Fruit fly (Drosophila melanogaster) whole organism, embryonic: Measurements from ENCODE around the gene CG3862.

Source experiments
- Antp ChIP-seq: fragments of 200-800 bp; sonication (Bioruptor generic); optimal IDR thresholded peaks from 3 replicates; lab custom pipeline; 2016; ENCODE audit warnings: missing biosample characterization, missing genetic modification characterization
- Bdp1 ChIP-seq: fragments of 200-800 bp; sonication (Bioruptor generic); optimal IDR thresholded peaks from 3 replicates; lab custom pipeline; 2016; ENCODE audit warnings: missing biosample characterization, missing genetic modification characterization
- Bteb2 ChIP-seq: fragments of 200-800 bp; sonication (Bioruptor generic); optimal IDR thresholded peaks from 2 replicates; lab custom pipeline; 2016; ENCODE audit warnings: missing biosample characterization, missing genetic modification characterization
- CG10565 ChIP-seq: fragments of 200-800 bp; sonication (Bioruptor generic); optimal IDR thresholded peaks from 3 replicates; lab custom pipeline; 2016; ENCODE audit warnings: missing biosample characterization, mild to moderate bottlenecking, missing genetic modification characterization
- CG11696 ChIP-seq: fragments of 200-800 bp; sonication (Bioruptor generic); IDR thresholded peaks from 2 replicates; pipeline ENCODE4 v1.3.6; 2022; ENCODE audit warnings: missing biosample characterization, missing genetic modification characterization
- CG12236 ChIP-seq: fragments of 200-800 bp; sonication (Bioruptor generic); optimal IDR thresholded peaks from 2 replicates; lab custom pipeline; 2016; ENCODE audit warnings: missing biosample characterization, missing genetic modification characterization
- CG12391 ChIP-seq: fragments of 200-800 bp; sonication (Bioruptor generic); optimal IDR thresholded peaks from 3 replicates; lab custom pipeline; 2018; ENCODE audit warnings: missing biosample characterization, mild to moderate bottlenecking, missing genetic modification characterization, moderate library complexity
- CG13296 ChIP-seq: fragments of 200-800 bp; sonication (Bioruptor generic); optimal IDR thresholded peaks from 3 replicates; lab custom pipeline; 2018; ENCODE audit warnings: missing biosample characterization, mild to moderate bottlenecking, missing genetic modification characterization
- CG16863 ChIP-seq: fragments of 200-800 bp; sonication (Bioruptor generic); optimal IDR thresholded peaks from 3 replicates; lab custom pipeline; 2016; ENCODE audit warnings: missing biosample characterization, missing genetic modification characterization
- CG17361 ChIP-seq: fragments of 200-800 bp; sonication (Bioruptor generic); IDR thresholded peaks from 3 replicates; pipeline ENCODE4 v1.3.6; 2022; ENCODE audit warnings: missing biosample characterization, missing genetic modification characterization
- CG17568 ChIP-seq: fragments of 200-800 bp; sonication (Bioruptor generic); optimal IDR thresholded peaks from 2 replicates; lab custom pipeline; 2018; ENCODE audit warnings: missing biosample characterization, mild to moderate bottlenecking, missing genetic modification characterization, moderate library complexity
- CG17912 ChIP-seq: fragments of 200-800 bp; sonication (Bioruptor generic); optimal IDR thresholded peaks from 2 replicates; lab custom pipeline; 2018; ENCODE audit warnings: missing biosample characterization, mild to moderate bottlenecking, missing genetic modification characterization
- CG2889 ChIP-seq: fragments of 200-800 bp; sonication (Bioruptor generic); IDR thresholded peaks from 3 replicates; pipeline ENCODE4 v1.3.6; 2022; ENCODE audit warnings: missing biosample characterization, missing genetic modification characterization
- CG3281 ChIP-seq: fragments of 200-800 bp; sonication (Bioruptor generic); optimal IDR thresholded peaks from 3 replicates; lab custom pipeline; 2017; ENCODE audit warnings: missing biosample characterization, mild to moderate bottlenecking, missing genetic modification characterization
- CG7556 ChIP-seq: fragments of 200-800 bp; sonication (Bioruptor generic); optimal IDR thresholded peaks from 2 replicates; lab custom pipeline; 2017; ENCODE audit warnings: missing biosample characterization, mild to moderate bottlenecking, missing genetic modification characterization
- CG7745 ChIP-seq: fragments of 200-800 bp; sonication (Bioruptor generic); optimal IDR thresholded peaks from 2 replicates; lab custom pipeline; 2018; ENCODE audit warnings: missing biosample characterization, mild to moderate bottlenecking, missing genetic modification characterization, moderate library complexity
- CkIIα-i1 ChIP-seq: fragments of 200-800 bp; sonication (Bioruptor generic); IDR thresholded peaks from 2 replicates; pipeline ENCODE4 v1.3.6; 2022; ENCODE audit warnings: missing biosample characterization, missing genetic modification characterization
- Dbx ChIP-seq: fragments of 200-800 bp; sonication (Bioruptor generic); IDR thresholded peaks from 3 replicates; pipeline ENCODE4 v1.3.6; 2022; ENCODE audit warnings: missing biosample characterization, missing genetic modification characterization
- ERR ChIP-seq: fragments of 200-800 bp; sonication (Bioruptor generic); optimal IDR thresholded peaks from 2 replicates; lab custom pipeline; 2016; ENCODE audit warnings: missing biosample characterization, missing genetic modification characterization
- Eip74EF ChIP-seq, 2 experiments: fragments of 200-800 bp in 1 of 2; fragments of >200 bp in 1 of 2; sonication (Bioruptor generic) in 1 of 2; optimal IDR thresholded peaks; 2 replicates each; lab custom pipeline; 2017 to 2019; ENCODE audit warnings: missing biosample characterization in 2 of 2, missing genetic modification characterization in 2 of 2, mild to moderate bottlenecking in 1 of 2, moderate library complexity in 1 of 2
- H2.0 ChIP-seq: fragments of 200-800 bp; sonication (Bioruptor generic); IDR thresholded peaks from 2 replicates; pipeline ENCODE4 v1.3.6; 2022; ENCODE audit warnings: missing biosample characterization, missing genetic modification characterization
- Hey ChIP-seq: fragments of 200-800 bp; sonication (Bioruptor generic); optimal IDR thresholded peaks from 3 replicates; lab custom pipeline; 2018; ENCODE audit warnings: missing biosample characterization, mild to moderate bottlenecking, missing genetic modification characterization
- Jarid2 ChIP-seq: fragments of 200-800 bp; sonication (Bioruptor generic); optimal IDR thresholded peaks from 3 replicates; lab custom pipeline; 2017; ENCODE audit warnings: mild to moderate bottlenecking, missing biosample characterization, missing genetic modification reagents, missing genetic modification characterization
- Mad ChIP-seq: fragments of 200-800 bp; sonication (Bioruptor generic); optimal IDR thresholded peaks from 2 replicates; lab custom pipeline; 2016; ENCODE audit warnings: missing biosample characterization, missing genetic modification characterization
- Max ChIP-seq: fragments of 200-800 bp; sonication (Bioruptor generic); optimal IDR thresholded peaks from 2 replicates; lab custom pipeline; 2016; ENCODE audit warnings: missing biosample characterization, mild to moderate bottlenecking, missing genetic modification characterization
- NC2α ChIP-seq: fragments of 200-800 bp; sonication (Bioruptor generic); optimal IDR thresholded peaks from 2 replicates; lab custom pipeline; 2016; ENCODE audit warnings: missing biosample characterization, missing genetic modification characterization
- NFAT ChIP-seq: fragments of 200-800 bp; sonication (Bioruptor generic); IDR thresholded peaks from 2 replicates; pipeline ENCODE4 v1.3.6; 2022; ENCODE audit warnings: missing biosample characterization, missing genetic modification characterization
- Sry-β ChIP-seq: fragments of 200-800 bp; sonication (Bioruptor generic); optimal IDR thresholded peaks from 2 replicates; lab custom pipeline; 2018; ENCODE audit warnings: missing biosample characterization, mild to moderate bottlenecking, missing genetic modification characterization, moderate library complexity
- Xrp1 ChIP-seq: fragments of 200-800 bp; sonication (Bioruptor generic); IDR thresholded peaks from 2 replicates; pipeline ENCODE4 v1.3.6; 2022; ENCODE audit warnings: missing biosample characterization, missing genetic modification characterization
- al ChIP-seq: fragments of 200-800 bp; sonication (Bioruptor generic); IDR thresholded peaks from 2 replicates; pipeline ENCODE4 v1.3.6; 2022; ENCODE audit warnings: missing biosample characterization, missing genetic modification characterization
- ara ChIP-seq: fragments of 200-800 bp; sonication (Bioruptor generic); IDR thresholded peaks from 2 replicates; pipeline ENCODE4 v1.3.6; 2022; ENCODE audit warnings: missing biosample characterization, missing genetic modification characterization
- cato ChIP-seq: fragments of 200-800 bp; sonication (Bioruptor generic); optimal IDR thresholded peaks from 2 replicates; lab custom pipeline; 2016; ENCODE audit warnings: missing biosample characterization, missing genetic modification characterization, borderline replicate concordance
- chm ChIP-seq: fragments of 200-800 bp; sonication (Bioruptor generic); IDR thresholded peaks from 2 replicates; pipeline ENCODE4 v1.3.6; 2022; ENCODE audit warnings: missing biosample characterization, missing genetic modification characterization
- crc ChIP-seq: fragments of 200-800 bp; sonication (Bioruptor generic); optimal IDR thresholded peaks from 2 replicates; lab custom pipeline; 2016; ENCODE audit warnings: missing biosample characterization, missing genetic modification characterization
- da ChIP-seq: fragments of 200-800 bp; sonication (Bioruptor generic); optimal IDR thresholded peaks from 2 replicates; lab custom pipeline; 2016; ENCODE audit warnings: missing biosample characterization, missing genetic modification characterization
- emc ChIP-seq: fragments of 200-800 bp; sonication (Bioruptor generic); optimal IDR thresholded peaks from 2 replicates; lab custom pipeline; 2016; ENCODE audit warnings: missing biosample characterization, missing genetic modification characterization
- ems ChIP-seq: fragments of 200-800 bp; sonication (Bioruptor generic); optimal IDR thresholded peaks from 3 replicates; lab custom pipeline; 2016; ENCODE audit warnings: missing biosample characterization, missing genetic modification characterization
- en ChIP-seq: fragments of 200-800 bp; sonication (Bioruptor generic); optimal IDR thresholded peaks from 2 replicates; lab custom pipeline; 2016; ENCODE audit warnings: missing biosample characterization, missing genetic modification characterization
- fd96Cb ChIP-seq: fragments of 200-800 bp; sonication (Bioruptor generic); optimal IDR thresholded peaks from 2 replicates; lab custom pipeline; 2018; ENCODE audit warnings: missing biosample characterization, mild to moderate bottlenecking, missing genetic modification characterization, moderate library complexity
- ham ChIP-seq: fragments of 200-800 bp; sonication (Bioruptor generic); IDR thresholded peaks from 2 replicates; pipeline ENCODE4 v1.3.6; 2022; ENCODE audit warnings: missing biosample characterization, missing genetic modification characterization
- hbn ChIP-seq: fragments of 200-800 bp; sonication (Bioruptor generic); IDR thresholded peaks from 2 replicates; pipeline ENCODE4 v1.3.6; 2022; ENCODE audit warnings: missing biosample characterization, missing genetic modification characterization; ENCODE audit not compliant: partially characterized antibody
- jigr1 ChIP-seq: fragments of 200-800 bp; sonication (Bioruptor generic); IDR thresholded peaks from 3 replicates; pipeline ENCODE4 v1.3.6; 2022; ENCODE audit warnings: missing biosample characterization, missing genetic modification characterization
- kay ChIP-seq: fragments of 200-800 bp; sonication (Bioruptor generic); optimal IDR thresholded peaks from 2 replicates; lab custom pipeline; 2016; ENCODE audit warnings: missing biosample characterization, missing genetic modification characterization
- lov ChIP-seq, 2 experiments: fragments of 200-800 bp in 1 of 2; fragments of >200 bp in 1 of 2; sonication (Bioruptor generic) in 1 of 2; IDR thresholded peaks in 1 of 2; optimal IDR thresholded peaks in 1 of 2; 2 replicates in 1 of 2; 3 replicates in 1 of 2; pipeline versions ENCODE4 v1.3.6 to Lab custom; 2017 to 2022; ENCODE audit warnings: missing biosample characterization in 1 of 2, missing genetic modification characterization in 1 of 2
- org-1 ChIP-seq: fragments of 200-800 bp; sonication (Bioruptor generic); optimal IDR thresholded peaks from 2 replicates; lab custom pipeline; 2017; ENCODE audit warnings: missing biosample characterization, missing genetic modification characterization
- repo ChIP-seq: fragments of 200-800 bp; sonication (Bioruptor generic); optimal IDR thresholded peaks from 2 replicates; lab custom pipeline; 2016; ENCODE audit warnings: missing biosample characterization, missing genetic modification characterization
- sd ChIP-seq: fragments of 200-800 bp; sonication (Bioruptor generic); optimal IDR thresholded peaks from 3 replicates; lab custom pipeline; 2018; ENCODE audit warnings: missing biosample characterization, mild to moderate bottlenecking, missing genetic modification characterization, moderate library complexity
- ttk ChIP-seq: fragments of 200-800 bp; sonication (Bioruptor generic); IDR thresholded peaks from 2 replicates; pipeline ENCODE4 v2.1.2; 2022; ENCODE audit warnings: missing biosample characterization, missing genetic modification characterization
- tx ChIP-seq: fragments of 200-800 bp; sonication (Bioruptor generic); optimal IDR thresholded peaks from 2 replicates; lab custom pipeline; 2016; ENCODE audit warnings: missing biosample characterization, missing genetic modification characterization
- wdn ChIP-seq: fragments of 200-800 bp; sonication (Bioruptor generic); IDR thresholded peaks from 2 replicates; pipeline ENCODE4 v1.3.6; 2022; ENCODE audit warnings: missing biosample characterization, missing genetic modification characterization

CG3862 gene

dm6 chr2L:852647-853111, 27.0 kb upstream of the CG3862 start, which contains the start of the genes CG4291 and kraken (continued):
- TF ChIP-seq da (GFP tag; lab: Kevin White, UChicago) (no peak), Bteb2 (GFP tag; lab: Kevin White, UChicago) (peak; percentile 54), ham (GFP tag; lab: Robert Waterston, UW) (no peak), CG17912 (GFP tag; lab: Kevin White, UChicago) (peak; percentile 58), ara (GFP tag; lab: Robert Waterston, UW) (peak; percentile 63; the same call in 1 of the 2 replicates), ems (GFP tag; lab: Kevin White, UChicago) (peak; percentile 45), CG16863 (GFP tag; lab: Kevin White, UChicago) (peak; percentile 1), CG17361 (GFP tag; lab: Robert Waterston, UW) (0 out of 3 replicates have a peak, but pooled peaks have one; percentile 22), Antp (GFP tag; lab: Kevin White, UChicago) (peak; percentile 74), H2.0 (GFP tag; lab: Robert Waterston, UW) (peak; percentile 53; the same call in 1 of the 2 replicates), chm (peak; percentile 67), tx (peak; percentile 11), ERR (peak; percentile 53), CG13296 (GFP tag; lab: Kevin White, UChicago) (peak; percentile 63), NC2α (GFP tag; lab: Kevin White, UChicago) (no peak), repo (GFP tag; lab: Kevin White, UChicago) (no peak), CG2889 (GFP tag; lab: Robert Waterston, UW) (no peak), al (0 out of 2 replicates have a peak, but pooled peaks have one; percentile 18), Bdp1 (GFP tag; lab: Kevin White, UChicago) (peak; percentile 11), CG11696 (GFP tag; lab: Robert Waterston, UW) (no peak), cato (GFP tag; lab: Kevin White, UChicago) (no peak), Jarid2 (GFP tag; lab: Kevin White, UChicago) (peak; percentile 88), ttk (GFP tag; lab: Robert Waterston, UW) (peak; percentile 47; the same call in 1 of the 2 replicates), emc (peak; percentile 26), Hey (tag; lab: Kevin White, UChicago) (no peak), jigr1 (GFP tag; lab: Robert Waterston, UW) (no peak), org-1 (GFP tag; lab: Kevin White, UChicago) (peak; percentile 20), CG3281 (GFP tag; lab: Kevin White, UChicago) (peak; percentile 37), CG10565 (GFP tag; lab: Kevin White, UChicago) (no peak), Xrp1 (GFP tag; lab: Robert Waterston, UW) (peak; percentile 56), Max (peak; percentile 21), NFAT (GFP tag; lab: Robert Waterston, UW) (peak; percentile 83), Sry-β (GFP tag; lab: Kevin White, UChicago) (peak; percentile 99), CG12236 (GFP tag; lab: Kevin White, UChicago) (no peak), Mad (peak; percentile 35), wdn (peak; percentile 67), hbn (GFP tag; lab: Robert Waterston, UW) (peak; percentile 12; the same call in 1 of the 2 replicates), Eip74EF (GFP tag; optimal IDR thresholded peaks at IDR 0.05; lab: Kevin White, UChicago) (peak in 1 of 2 experiments; percentile 4), sd (tag; lab: Kevin White, UChicago) (peak; percentile 98), fd96Cb (tag; lab: Kevin White, UChicago) (no peak), CG7745 (tag; lab: Kevin White, UChicago) (no peak), CG12391 (tag; lab: Kevin White, UChicago) (peak; percentile 46), lov (optimal IDR thresholded peaks at IDR 0.05; lab: Kevin White, UChicago) (no peak), lov (GFP tag; IDR thresholded peaks at IDR 0.05; lab: Robert Waterston, UW) (0 out of 3 replicates have a peak, but pooled peaks have one; percentile 60), en (peak; percentile 0), crc (peak; percentile 32), CkIIα-i1 (GFP tag; lab: Robert Waterston, UW) (no peak), CG7556 (GFP tag; lab: Kevin White, UChicago) (peak; percentile 30), kay (GFP tag; lab: Kevin White, UChicago) (peak; percentile 16), CG17568 (GFP tag; lab: Kevin White, UChicago) (no peak), Dbx (GFP tag; lab: Robert Waterston, UW) (peak; percentile 68; the same call in 2 of the 3 replicates)
